Fruit fly (Drosophila melanogaster) Kc167 (cell line): Measurements from ENCODE around the gene dtn.

Experiments
- Myc ChIP-seq: fragments of >200 bp; optimal IDR thresholded peaks from 2 replicates; lab custom pipeline; 2017; ENCODE audit warnings: missing external identifiers
- Sin3A ChIP-seq: fragments of >200 bp; optimal IDR thresholded peaks from 2 replicates; lab custom pipeline; 2018; ENCODE audit warnings: missing external identifiers
- h ChIP-seq: fragments of >200 bp; optimal IDR thresholded peaks from 3 replicates; lab custom pipeline; 2018; ENCODE audit warnings: missing external identifiers
- insv ChIP-seq: fragments of >200 bp; optimal IDR thresholded peaks from 3 replicates; lab custom pipeline; 2018; ENCODE audit warnings: missing external identifiers
- psq ChIP-seq: fragments of >200 bp; optimal IDR thresholded peaks from 2 replicates; lab custom pipeline; 2017; ENCODE audit warnings: missing external identifiers
- ttk ChIP-seq: sonication (Bioruptor generic); optimal IDR thresholded peaks from 2 replicates; lab custom pipeline; 2017; ENCODE audit warnings: missing external identifiers

dm6 chrX:6202509-6202979, 22.9 kb upstream of the dtn start, which contains the start of gene vanin-like:
- no peak for TF ChIP-seq Sin3A (lab: Kevin White, UChicago)
- no peak for TF ChIP-seq h (lab: Kevin White, UChicago)
- no peak for TF ChIP-seq insv
- no peak for TF ChIP-seq Myc (lab: Kevin White, UChicago)
- no peak for TF ChIP-seq ttk (lab: Kevin White, UChicago)
- TF ChIP-seq psq (lab: Kevin White, UChicago) = no peak
